Worm (Caenorhabditis elegans) whole organism, young adult: ENCODE measurements around the gene cyp-25A4.
A peak's percentile ranks its signal among the peaks of the same experiment; 100 is the strongest.

Experiments used
- B0019.2 ChIP-seq: fragments of 200-800 bp; sonication (Bioruptor generic); conservative IDR thresholded peaks from 2 replicates; pipeline ENCODE4 v1.3.6; 2022; ENCODE audit warnings: missing genetic modification reagents, missing genetic modification characterization, missing compliant biosample characterization
- B0261.1 ChIP-seq: sonication (generic microtip); optimal IDR thresholded peaks from 2 replicates; lab custom pipeline; 2016; ENCODE audit warnings: mild to moderate bottlenecking, missing genetic modification characterization, moderate library complexity, missing compliant biosample characterization
- B0336.3 ChIP-seq: fragments of 200-800 bp; sonication (Bioruptor generic); IDR thresholded peaks from 2 replicates; pipeline ENCODE4 v1.3.6; 2022; ENCODE audit warnings: missing genetic modification characterization, missing compliant biosample characterization
- F10E7.11 ChIP-seq: sonication (generic microtip); optimal IDR thresholded peaks from 2 replicates; lab custom pipeline; 2017; ENCODE audit warnings: mild to moderate bottlenecking, missing genetic modification characterization, moderate library complexity, missing compliant biosample characterization
- F22D6.2 ChIP-seq: sonication (generic microtip); optimal IDR thresholded peaks from 2 replicates; lab custom pipeline; 2016; ENCODE audit warnings: mild to moderate bottlenecking, missing genetic modification characterization, missing compliant biosample characterization
- F49E8.2 ChIP-seq: sonication (generic microtip); optimal IDR thresholded peaks from 3 replicates; lab custom pipeline; 2017; ENCODE audit warnings: missing genetic modification characterization, mild to moderate bottlenecking, missing compliant biosample characterization, antibody characterized with exemption, moderate library complexity; ENCODE audit not compliant: insufficient read depth
- F57A8.1 ChIP-seq: fragments of 200-800 bp; sonication (Bioruptor generic); optimal IDR thresholded peaks from 2 replicates; lab custom pipeline; 2018; ENCODE audit warnings: mild to moderate bottlenecking, missing genetic modification characterization, moderate library complexity, missing compliant biosample characterization
- T07F8.4 ChIP-seq: sonication (generic microtip); optimal IDR thresholded peaks from 2 replicates; lab custom pipeline; 2016; ENCODE audit warnings: mild to moderate bottlenecking, missing genetic modification characterization, moderate library complexity, missing compliant biosample characterization
- T26A5.8 ChIP-seq: sonication (generic microtip); optimal IDR thresholded peaks from 2 replicates; lab custom pipeline; 2016; ENCODE audit warnings: missing genetic modification characterization, missing compliant biosample characterization
- Y53G8AR.9 ChIP-seq: fragments of 200-800 bp; sonication (Bioruptor generic); conservative IDR thresholded peaks from 2 replicates; pipeline ENCODE4 v1.3.6; 2022; ENCODE audit warnings: missing genetic modification reagents, missing genetic modification characterization, missing compliant biosample characterization
- Y67H2A.10 ChIP-seq: fragments of 200-800 bp; sonication (Bioruptor generic); conservative IDR thresholded peaks from 2 replicates; pipeline ENCODE4 v1.3.6; 2022; ENCODE audit warnings: missing genetic modification reagents, missing genetic modification characterization, missing compliant biosample characterization
- Y79H2A.3 ChIP-seq: fragments of 200-800 bp; sonication (Bioruptor generic); conservative IDR thresholded peaks from 2 replicates; pipeline ENCODE4 v1.3.6; 2022; ENCODE audit warnings: missing genetic modification reagents, missing genetic modification characterization, missing compliant biosample characterization
- Y95B8A.8 ChIP-seq: fragments of 200-800 bp; sonication (Bioruptor generic); IDR thresholded peaks from 2 replicates; pipeline ENCODE4 v1.3.6; 2022; ENCODE audit warnings: missing genetic modification reagents, missing genetic modification characterization, missing compliant biosample characterization
- aptf-2 ChIP-seq: fragments of 200-800 bp; sonication (Bioruptor generic); conservative IDR thresholded peaks from 2 replicates; pipeline ENCODE4 v1.3.6; 2022; ENCODE audit warnings: missing genetic modification reagents, missing genetic modification characterization, missing compliant biosample characterization
- athp-1 ChIP-seq: sonication (generic microtip); optimal IDR thresholded peaks from 2 replicates; lab custom pipeline; 2017; ENCODE audit warnings: mild to moderate bottlenecking, missing genetic modification characterization, missing compliant biosample characterization
- attf-6 ChIP-seq: fragments of 200-800 bp; sonication (Bioruptor generic); IDR thresholded peaks from 2 replicates; pipeline ENCODE4 v1.3.6; 2022; ENCODE audit warnings: missing genetic modification reagents, missing genetic modification characterization, missing compliant biosample characterization
- bed-1 ChIP-seq: fragments of 200-800 bp; sonication (Bioruptor generic); IDR thresholded peaks from 2 replicates; pipeline ENCODE4 v1.3.6; 2022; ENCODE audit warnings: missing genetic modification reagents, missing genetic modification characterization, missing compliant biosample characterization
- bed-2 ChIP-seq: fragments of 200-800 bp; sonication (Bioruptor generic); IDR thresholded peaks from 2 replicates; pipeline ENCODE4 v1.3.6; 2022; ENCODE audit warnings: missing genetic modification reagents, missing genetic modification characterization, missing compliant biosample characterization
- ceh-40 ChIP-seq: fragments of 200-800 bp; sonication (Bioruptor generic); IDR thresholded peaks from 2 replicates; pipeline ENCODE4 v1.3.6; 2022; ENCODE audit warnings: missing genetic modification characterization, missing compliant biosample characterization
- ceh-58 ChIP-seq: fragments of 200-800 bp; sonication (Bioruptor generic); IDR thresholded peaks from 2 replicates; pipeline ENCODE4 v1.3.6; 2022; ENCODE audit warnings: missing genetic modification characterization, missing compliant biosample characterization
- ceh-91 ChIP-seq: fragments of 200-800 bp; sonication (Bioruptor generic); IDR thresholded peaks from 2 replicates; pipeline ENCODE4 v1.3.6; 2022; ENCODE audit warnings: missing genetic modification reagents, missing genetic modification characterization, missing compliant biosample characterization
- chd-7 ChIP-seq: sonication (generic microtip); optimal IDR thresholded peaks from 2 replicates; lab custom pipeline; 2016; ENCODE audit warnings: mild to moderate bottlenecking, missing genetic modification characterization, moderate library complexity, missing compliant biosample characterization
- dpl-1 ChIP-seq: fragments of 150-350 bp; optimal IDR thresholded peaks from 2 replicates; lab custom pipeline; 2014; ENCODE audit warnings: missing biosample characterization, missing genetic modification reagents, missing genetic modification characterization
- efl-1 ChIP-seq: fragments of 150-350 bp; optimal IDR thresholded peaks from 2 replicates; lab custom pipeline; 2014; ENCODE audit warnings: missing biosample characterization, missing genetic modification reagents, missing genetic modification characterization
- egl-18 ChIP-seq: fragments of 200-800 bp; sonication (Bioruptor generic); IDR thresholded peaks from 2 replicates; pipeline ENCODE4 v1.3.6; 2022; ENCODE audit warnings: missing genetic modification reagents, missing genetic modification characterization, missing compliant biosample characterization
- egl-44 ChIP-seq: fragments of 200-800 bp; sonication (Bioruptor generic); IDR thresholded peaks from 2 replicates; pipeline ENCODE4 v1.3.6; 2022; ENCODE audit warnings: missing genetic modification reagents, missing genetic modification characterization, missing compliant biosample characterization
- hlh-12 ChIP-seq: sonication (generic microtip); optimal IDR thresholded peaks from 2 replicates; lab custom pipeline; 2016; ENCODE audit warnings: missing genetic modification characterization, missing compliant biosample characterization
- hlh-26 ChIP-seq: fragments of 200-800 bp; sonication (Bioruptor generic); conservative IDR thresholded peaks from 2 replicates; pipeline ENCODE4 v1.3.6; 2022; ENCODE audit warnings: missing genetic modification reagents, missing genetic modification characterization, missing compliant biosample characterization
- hmg-20 ChIP-seq: fragments of 200-800 bp; sonication (Bioruptor generic); IDR thresholded peaks from 2 replicates; pipeline ENCODE4 v1.3.6; 2022; ENCODE audit warnings: missing genetic modification reagents, missing genetic modification characterization, missing compliant biosample characterization
- lag-1 ChIP-seq: fragments of 200-800 bp; sonication (Bioruptor generic); IDR thresholded peaks from 2 replicates; pipeline ENCODE4 v1.3.6; 2022; ENCODE audit warnings: missing genetic modification reagents, missing genetic modification characterization, missing compliant biosample characterization
- lin-40 ChIP-seq: sonication (generic microtip); optimal IDR thresholded peaks from 2 replicates; lab custom pipeline; 2016; ENCODE audit warnings: missing genetic modification characterization, mild to moderate bottlenecking, missing compliant biosample characterization, missing genotype, missing genetic modification reagents
- lir-1 ChIP-seq: fragments of 200-800 bp; sonication (Bioruptor generic); conservative IDR thresholded peaks from 2 replicates; pipeline ENCODE4 v1.3.6; 2022; ENCODE audit warnings: missing genetic modification reagents, missing genetic modification characterization, missing compliant biosample characterization
- lsl-1 ChIP-seq: fragments of 200-800 bp; sonication (Bioruptor generic); optimal IDR thresholded peaks from 2 replicates; lab custom pipeline; 2018; ENCODE audit warnings: mild to moderate bottlenecking, missing genetic modification characterization, moderate library complexity, missing compliant biosample characterization
- lsy-27 ChIP-seq: sonication (generic microtip); optimal IDR thresholded peaks from 2 replicates; lab custom pipeline; 2017; ENCODE audit warnings: missing genetic modification characterization, mild to moderate bottlenecking, missing compliant biosample characterization, antibody characterized with exemption, missing genotype, borderline replicate concordance; ENCODE audit not compliant: insufficient read depth
- madf-10 ChIP-seq: sonication (generic microtip); optimal IDR thresholded peaks from 2 replicates; lab custom pipeline; 2016; ENCODE audit warnings: mild to moderate bottlenecking, missing genetic modification characterization, missing compliant biosample characterization
- mes-4 ChIP-seq: sonication (generic microtip); optimal IDR thresholded peaks from 2 replicates; lab custom pipeline; 2016; ENCODE audit warnings: missing genotype, missing genetic modification characterization, missing compliant biosample characterization
- pbrm-1 ChIP-seq: fragments of 200-800 bp; sonication (Bioruptor generic); IDR thresholded peaks from 2 replicates; pipeline ENCODE4 v1.3.6; 2022; ENCODE audit warnings: missing genetic modification reagents, missing genetic modification characterization, missing compliant biosample characterization
- snpc-3.4 ChIP-seq: sonication (generic microtip); optimal IDR thresholded peaks from 2 replicates; lab custom pipeline; 2017; ENCODE audit warnings: missing genetic modification characterization, mild to moderate bottlenecking, missing compliant biosample characterization, antibody characterized with exemption, moderate library complexity, missing genotype, missing genetic modification reagents
- tbx-9 ChIP-seq: sonication (generic microtip); optimal IDR thresholded peaks from 2 replicates; lab custom pipeline; 2016; ENCODE audit warnings: borderline replicate concordance, missing genetic modification characterization, inconsistent platforms, missing compliant biosample characterization
- unc-130 ChIP-seq: sonication (generic microtip); optimal IDR thresholded peaks from 2 replicates; lab custom pipeline; 2016; ENCODE audit warnings: missing genetic modification reagents, missing genetic modification characterization, missing compliant biosample characterization
- unc-62 ChIP-seq: fragments of 150-350 bp; optimal IDR thresholded peaks from 2 replicates; lab custom pipeline; 2014; ENCODE audit warnings: missing biosample characterization, missing genetic modification reagents, missing genetic modification characterization
- ztf-18 ChIP-seq: sonication (generic microtip); optimal IDR thresholded peaks from 2 replicates; lab custom pipeline; 2016; ENCODE audit warnings: missing genotype, mild to moderate bottlenecking, missing genetic modification characterization, missing compliant biosample characterization
- ztf-22 ChIP-seq: fragments of 200-800 bp; sonication (Bioruptor generic); optimal IDR thresholded peaks from 2 replicates; lab custom pipeline; 2018; ENCODE audit warnings: mild to moderate bottlenecking, missing genetic modification characterization, moderate library complexity, missing compliant biosample characterization
- ztf-26 ChIP-seq: sonication (generic microtip); optimal IDR thresholded peaks from 2 replicates; lab custom pipeline; 2017; ENCODE audit warnings: missing genetic modification characterization, missing compliant biosample characterization
- ztf-3 ChIP-seq: fragments of 200-800 bp; sonication (Bioruptor generic); optimal IDR thresholded peaks from 2 replicates; lab custom pipeline; 2018; ENCODE audit warnings: mild to moderate bottlenecking, missing genetic modification characterization, missing compliant biosample characterization

cyp-25A4 gene

ce11 chrIII:3867937-3868929, 16.4 kb upstream of the cyp-25A4 start (continued):
- TF ChIP-seq Y53G8AR.9 (GFP tag; lab: Robert Waterston, UW) (peak; percentile 34; the same call in 1 of the 2 replicates), ztf-22 (GFP tag; lab: Kevin White, UChicago) (no peak), hlh-26 (no peak), madf-10 (tag; lab: Kevin White, UChicago) (no peak), lsl-1 (peak; percentile 19), lsy-27 (no peak), efl-1 (GFP tag; lab: Kevin White, UChicago) (peak; percentile 11), mes-4 (no peak), unc-130 (no peak), B0336.3 (GFP tag; lab: Robert Waterston, UW) (peak; percentile 6; the same call in 1 of the 2 replicates), chd-7 (tag; lab: Kevin White, UChicago) (no peak), bed-2 (GFP tag; lab: Robert Waterston, UW) (no peak), snpc-3.4 (tag; lab: Kevin White, UChicago) (no peak), bed-1 (no peak), B0019.2 (no peak), egl-18 (no peak), Y79H2A.3 (0 out of 2 replicates have a peak, but pooled peaks have one; percentile 51), hlh-12 (no peak), ceh-91 (no peak), F49E8.2 (tag; lab: Kevin White, UChicago) (no peak)

ce11 chrIII:3867378-3867904, 15.6 kb upstream of the cyp-25A4 start, which contains the start of gene rpl-3:
Gene rpl-3, plus strand, starts transcription at chrIII:3867854.
- peak; percentile 100 for TF ChIP-seq athp-1 (tag; lab: Kevin White, UChicago)
- peak; percentile 95 for TF ChIP-seq T07F8.4 (tag; lab: Kevin White, UChicago)
- TF ChIP-seq aptf-2: peak; percentile 92
- TF ChIP-seq hmg-20 (GFP tag; lab: Robert Waterston, UW): peak; percentile 98
- TF ChIP-seq pbrm-1 (GFP tag; lab: Robert Waterston, UW): peak; percentile 100
- TF ChIP-seq attf-6 (GFP tag; lab: Robert Waterston, UW): peak; percentile 93
- TF ChIP-seq F10E7.11 (tag; lab: Kevin White, UChicago): peak; percentile 99
- TF ChIP-seq lir-1 (GFP tag; lab: Robert Waterston, UW): peak; percentile 100
- peak; percentile 100 for TF ChIP-seq B0336.3 (GFP tag; lab: Robert Waterston, UW)
- TF ChIP-seq Y67H2A.10 (GFP tag; lab: Robert Waterston, UW): peak; percentile 100
- TF ChIP-seq ceh-40: peak; percentile 96
- peak; percentile 100 for TF ChIP-seq Y95B8A.8 (GFP tag; lab: Robert Waterston, UW)
- TF ChIP-seq bed-2 (GFP tag; lab: Robert Waterston, UW): peak; percentile 98
- TF ChIP-seq ceh-58: peak; percentile 98
- peak; percentile 56 for TF ChIP-seq B0261.1
- peak; percentile 99 for TF ChIP-seq egl-44 (GFP tag; lab: Robert Waterston, UW)
- peak; percentile 100 for TF ChIP-seq F49E8.2 (tag; lab: Kevin White, UChicago)
- TF ChIP-seq lag-1 (GFP tag; lab: Robert Waterston, UW): peak; percentile 97
- peak; percentile 100 for TF ChIP-seq efl-1 (GFP tag; lab: Kevin White, UChicago)
- TF ChIP-seq F22D6.2 (tag; lab: Kevin White, UChicago): peak; percentile 97
- peak; percentile 99 for TF ChIP-seq ztf-3 (GFP tag; lab: Kevin White, UChicago)
- peak; percentile 86 for TF ChIP-seq unc-62 (GFP tag; lab: Kevin White, UChicago)
- TF ChIP-seq hlh-26: no peak
- peak; percentile 91 for TF ChIP-seq ztf-18 (tag; lab: Kevin White, UChicago)
- TF ChIP-seq Y79H2A.3: peak; percentile 100
- TF ChIP-seq tbx-9 (tag; lab: Kevin White, UChicago): peak; percentile 91
- peak; percentile 98 for TF ChIP-seq madf-10 (tag; lab: Kevin White, UChicago)
- TF ChIP-seq F57A8.1 (GFP tag; lab: Kevin White, UChicago): peak; percentile 89
- TF ChIP-seq T26A5.8 (tag; lab: Kevin White, UChicago): peak; percentile 99
- peak; percentile 99 for TF ChIP-seq lin-40 (tag; lab: Kevin White, UChicago)
- TF ChIP-seq ztf-26 (tag; lab: Kevin White, UChicago): peak; percentile 100
- peak; percentile 100 for TF ChIP-seq dpl-1 (GFP tag; lab: Kevin White, UChicago)
